Worm (Caenorhabditis elegans): ENCODE results near the gene ril-2.

ce11 chrV:12607113-12607512 is 8.2 kb upstream of the ril-2 start, which contains the start of gene erg-28:
- TF ChIP-seq ztf-29 (GFP tag; IDR thresholded peaks at IDR 0.05) (no peak), tab-1 (GFP tag; IDR thresholded peaks at IDR 0.05) (no peak), ref-1 (GFP tag; conservative IDR thresholded peaks at IDR 0.05) (no peak), T22C8.4 (GFP tag; IDR thresholded peaks at IDR 0.05) (no peak), klf-2 (GFP tag; conservative IDR thresholded peaks at IDR 0.05) (no peak), flt-1 (GFP tag; IDR thresholded peaks at IDR 0.05) (no peak), med-1 (GFP tag; optimal IDR thresholded peaks at IDR 0.05; ENCODE audit: insufficient read depth) (no peak), cog-1 (tag; optimal IDR thresholded peaks at IDR 0.05) (no peak), ztf-23 (GFP tag; IDR thresholded peaks at IDR 0.05) (no peak)

All from whole organism, midembryonic.